Worm (Caenorhabditis elegans) whole organism, L4 larva: ENCODE results near the gene F21D5.5.

Experiments
- D1046.2 ChIP-seq: fragments of 200-800 bp; sonication (Bioruptor generic); IDR thresholded peaks from 2 replicates; pipeline ENCODE4 v1.3.6; 2022; ENCODE audit warnings: missing genetic modification characterization, missing compliant biosample characterization
- F10B5.3 ChIP-seq: sonication (generic microtip); optimal IDR thresholded peaks from 2 replicates; lab custom pipeline; 2016; ENCODE audit warnings: mild to moderate bottlenecking, missing genetic modification characterization, missing compliant biosample characterization
- F26F4.8 ChIP-seq: fragments of 200-800 bp; sonication (Bioruptor generic); conservative IDR thresholded peaks from 2 replicates; pipeline ENCODE4 v1.3.6; 2022; ENCODE audit warnings: missing genetic modification characterization, missing compliant biosample characterization
- F37D6.2 ChIP-seq: sonication (generic microtip); optimal IDR thresholded peaks from 2 replicates; lab custom pipeline; 2016; ENCODE audit warnings: mild to moderate bottlenecking, missing genetic modification characterization, missing compliant biosample characterization
- F49E8.2 ChIP-seq: sonication (generic microtip); optimal IDR thresholded peaks from 2 replicates; lab custom pipeline; 2016; ENCODE audit warnings: missing compliant biosample characterization, mild to moderate bottlenecking, missing genetic modification characterization, borderline replicate concordance
- R02D3.7 ChIP-seq: fragments of 150-350 bp; sonication (generic microtip); optimal IDR thresholded peaks from 3 replicates; lab custom pipeline; 2014; ENCODE audit warnings: missing biosample characterization, missing genetic modification characterization
- T20F7.1 ChIP-seq: fragments of 200-800 bp; sonication (Bioruptor generic); optimal IDR thresholded peaks from 2 replicates; lab custom pipeline; 2018; ENCODE audit warnings: mild to moderate bottlenecking, missing genetic modification characterization, missing compliant biosample characterization
- Y48G9A.11 ChIP-seq: fragments of 200-800 bp; sonication (Bioruptor generic); IDR thresholded peaks from 2 replicates; pipeline ENCODE4 v1.3.6; 2022; ENCODE audit warnings: missing genetic modification reagents, missing genetic modification characterization, missing compliant biosample characterization
- arid-1 ChIP-seq: fragments of 200-800 bp; sonication (Bioruptor generic); conservative IDR thresholded peaks from 2 replicates; pipeline ENCODE4 v1.3.6; 2022; ENCODE audit warnings: missing genetic modification reagents, missing genetic modification characterization, missing compliant biosample characterization
- ceh-20 ChIP-seq: fragments of 200-800 bp; sonication (Bioruptor generic); IDR thresholded peaks from 2 replicates; pipeline ENCODE4 v1.3.6; 2022; ENCODE audit warnings: missing genetic modification reagents, missing genetic modification characterization, missing compliant biosample characterization
- ceh-28 ChIP-seq: fragments of 150-350 bp; optimal IDR thresholded peaks from 2 replicates; lab custom pipeline; 2014; ENCODE audit warnings: missing biosample characterization, missing genetic modification reagents, missing genetic modification characterization
- ceh-44 ChIP-seq: fragments of 200-800 bp; sonication (Bioruptor generic); IDR thresholded peaks from 2 replicates; pipeline ENCODE4 v1.3.6; 2022; ENCODE audit warnings: missing genetic modification reagents, missing genetic modification characterization, missing compliant biosample characterization
- ces-1 ChIP-seq: fragments of 150-350 bp; sonication (generic microtip); optimal IDR thresholded peaks from 4 replicates; lab custom pipeline; 2014; ENCODE audit warnings: missing biosample characterization, missing genetic modification reagents, missing genetic modification characterization
- ctbp-1 ChIP-seq: fragments of 200-800 bp; sonication (Bioruptor generic); IDR thresholded peaks from 2 replicates; pipeline ENCODE4 v1.3.6; 2022; ENCODE audit warnings: missing genetic modification reagents, missing genetic modification characterization, missing compliant biosample characterization
- daf-19 ChIP-seq: fragments of 200-800 bp; sonication (Bioruptor generic); conservative IDR thresholded peaks from 2 replicates; pipeline ENCODE4 v1.3.6; 2022; ENCODE audit warnings: missing genetic modification characterization, missing compliant biosample characterization
- daf-8 ChIP-seq: fragments of 200-800 bp; sonication (Bioruptor generic); IDR thresholded peaks from 2 replicates; pipeline ENCODE4 v1.3.6; 2022; ENCODE audit warnings: missing genetic modification characterization, missing compliant biosample characterization
- dmd-8 ChIP-seq: fragments of 200-800 bp; sonication (Bioruptor generic); IDR thresholded peaks from 2 replicates; pipeline ENCODE4 v1.3.6; 2022; ENCODE audit warnings: missing genetic modification characterization, missing compliant biosample characterization
- egl-27 ChIP-seq: sonication (generic microtip); optimal IDR thresholded peaks from 3 replicates; lab custom pipeline; 2017; ENCODE audit warnings: missing biosample characterization, missing genetic modification reagents, missing genetic modification characterization
- fos-1 ChIP-seq: fragments of 150-350 bp; optimal IDR thresholded peaks from 2 replicates; lab custom pipeline; 2014; ENCODE audit warnings: missing biosample characterization, missing genetic modification characterization
- hif-1 ChIP-seq, 2 experiments: sonication (generic microtip); optimal IDR thresholded peaks; 2 replicates each; lab custom pipeline; 2016 to 2017; ENCODE audit warnings: missing compliant biosample characterization in 2 of 2, missing genetic modification characterization in 2 of 2, missing genetic modification reagents in 2 of 2, missing genotype in 2 of 2, mild to moderate bottlenecking in 1 of 2
- hmg-1.1 ChIP-seq: fragments of 200-800 bp; sonication (Bioruptor generic); IDR thresholded peaks from 2 replicates; pipeline ENCODE4 v1.3.6; 2022; ENCODE audit warnings: missing genetic modification reagents, missing genetic modification characterization, missing compliant biosample characterization
- jun-1 ChIP-seq: fragments of 150-350 bp; optimal IDR thresholded peaks from 2 replicates; lab custom pipeline; 2014; ENCODE audit warnings: missing biosample characterization, missing genetic modification reagents, missing genetic modification characterization
- lin-1 ChIP-seq: fragments of 200-800 bp; sonication (Bioruptor generic); IDR thresholded peaks from 2 replicates; pipeline ENCODE4 v1.3.6; 2022; ENCODE audit warnings: missing genetic modification reagents, missing genetic modification characterization, missing compliant biosample characterization
- lin-15B ChIP-seq: fragments of 150-350 bp; sonication (generic microtip); optimal IDR thresholded peaks from 3 replicates; lab custom pipeline; 2014; ENCODE audit warnings: missing biosample characterization, missing genetic modification characterization
- lin-29 ChIP-seq: fragments of 200-800 bp; sonication (Bioruptor generic); IDR thresholded peaks from 2 replicates; pipeline ENCODE4 v1.3.6; 2022; ENCODE audit warnings: missing genetic modification reagents, missing genetic modification characterization, missing compliant biosample characterization
- lin-39 ChIP-seq: fragments of 150-350 bp; optimal IDR thresholded peaks from 2 replicates; lab custom pipeline; 2014; ENCODE audit warnings: missing biosample characterization, missing genetic modification reagents, missing genetic modification characterization
- lir-3 ChIP-seq: sonication (generic microtip); optimal IDR thresholded peaks from 2 replicates; lab custom pipeline; 2016; ENCODE audit warnings: mild to moderate bottlenecking, missing genetic modification characterization, missing compliant biosample characterization
- lsy-2 ChIP-seq, 2 experiments: fragments of 150-350 bp in 1 of 2; sonication (generic microtip) in 1 of 2; optimal IDR thresholded peaks; 2 replicates each; lab custom pipeline; 2014 to 2017; ENCODE audit warnings: missing biosample characterization in 2 of 2, missing genetic modification characterization in 2 of 2
- madf-9 ChIP-seq: fragments of 200-800 bp; sonication (Bioruptor generic); conservative IDR thresholded peaks from 2 replicates; pipeline ENCODE4 v1.3.6; 2022; ENCODE audit warnings: missing genetic modification reagents, missing genetic modification characterization, missing compliant biosample characterization
- mdl-1 ChIP-seq, 2 experiments: fragments of 150-350 bp in 1 of 2; sonication (generic microtip) in 1 of 2; optimal IDR thresholded peaks; 2 replicates each; lab custom pipeline; 2014 to 2017; ENCODE audit warnings: missing biosample characterization in 2 of 2, missing genetic modification characterization in 2 of 2
- mdt-29 ChIP-seq: fragments of 200-800 bp; sonication (Bioruptor generic); IDR thresholded peaks from 2 replicates; pipeline ENCODE4 v1.3.6; 2022; ENCODE audit warnings: missing genetic modification reagents, missing genetic modification characterization, missing compliant biosample characterization
- mep-1 ChIP-seq: fragments of 150-350 bp; sonication (generic microtip); optimal IDR thresholded peaks from 3 replicates; lab custom pipeline; 2014; ENCODE audit warnings: missing biosample characterization, missing genetic modification characterization
- nhr-10 ChIP-seq: fragments of 150-350 bp; optimal IDR thresholded peaks from 2 replicates; lab custom pipeline; 2014; ENCODE audit warnings: missing biosample characterization, missing genetic modification characterization
- nhr-111 ChIP-seq: fragments of 200-800 bp; sonication (Bioruptor generic); optimal IDR thresholded peaks from 2 replicates; lab custom pipeline; 2018; ENCODE audit warnings: mild to moderate bottlenecking, missing genetic modification characterization, missing compliant biosample characterization
- nhr-28 ChIP-seq: fragments of 150-350 bp; optimal IDR thresholded peaks from 2 replicates; lab custom pipeline; 2014; ENCODE audit warnings: missing biosample characterization, missing genetic modification characterization
- nhr-41 ChIP-seq: fragments of 200-800 bp; sonication (Bioruptor generic); IDR thresholded peaks from 2 replicates; pipeline ENCODE4 v1.3.6; 2022; ENCODE audit warnings: missing genetic modification reagents, missing genetic modification characterization, missing compliant biosample characterization
- nhr-48 ChIP-seq: sonication (generic microtip); optimal IDR thresholded peaks from 2 replicates; lab custom pipeline; 2016; ENCODE audit warnings: mild to moderate bottlenecking, missing genetic modification characterization, missing compliant biosample characterization
- nhr-76 ChIP-seq: fragments of 150-350 bp; optimal IDR thresholded peaks from 2 replicates; lab custom pipeline; 2014; ENCODE audit warnings: missing biosample characterization, missing genetic modification characterization
- nhr-77 ChIP-seq: fragments of 150-350 bp; optimal IDR thresholded peaks from 2 replicates; lab custom pipeline; 2014; ENCODE audit warnings: missing biosample characterization, missing genetic modification characterization
- pqm-1 ChIP-seq: sonication (generic microtip); optimal IDR thresholded peaks from 2 replicates; lab custom pipeline; 2017; ENCODE audit warnings: missing biosample characterization, missing genetic modification characterization
- rbr-2 ChIP-seq: sonication (generic microtip); optimal IDR thresholded peaks from 2 replicates; lab custom pipeline; 2016; ENCODE audit warnings: missing genotype, missing genetic modification characterization, missing compliant biosample characterization
- sdz-12 ChIP-seq: fragments of 200-800 bp; sonication (Bioruptor generic); optimal IDR thresholded peaks from 2 replicates; lab custom pipeline; 2018; ENCODE audit warnings: mild to moderate bottlenecking, missing genetic modification characterization, missing compliant biosample characterization
- spr-1 ChIP-seq: sonication (generic microtip); optimal IDR thresholded peaks from 2 replicates; lab custom pipeline; 2016; ENCODE audit warnings: mild to moderate bottlenecking, missing genetic modification characterization, missing compliant biosample characterization
- spr-3 ChIP-seq: fragments of 200-800 bp; sonication (Bioruptor generic); optimal IDR thresholded peaks from 2 replicates; lab custom pipeline; 2018; ENCODE audit warnings: mild to moderate bottlenecking, missing genetic modification characterization, missing compliant biosample characterization
- tag-97 ChIP-seq: fragments of 200-800 bp; sonication (Bioruptor generic); IDR thresholded peaks from 2 replicates; pipeline ENCODE4 v1.3.6; 2022; ENCODE audit warnings: missing genetic modification characterization, missing compliant biosample characterization
- tra-1 ChIP-seq: fragments of 200-800 bp; sonication (Bioruptor generic); IDR thresholded peaks from 2 replicates; pipeline ENCODE4 v1.3.6; 2022; ENCODE audit warnings: missing genetic modification reagents, missing genetic modification characterization, missing compliant biosample characterization
- unc-62 ChIP-seq, 3 experiments: fragments of 150-350 bp in 1 of 3; sonication (generic microtip); optimal IDR thresholded peaks in 2 of 3; peaks in 1 of 3; 1 replicate in 1 of 3; 2 replicates in 2 of 3; lab custom pipeline; 2014 to 2017; ENCODE audit warnings: missing biosample characterization in 3 of 3, missing genetic modification characterization in 3 of 3, missing genetic modification reagents in 3 of 3, missing genotype in 1 of 3
- zfp-3 ChIP-seq: fragments of 200-800 bp; sonication (Bioruptor generic); conservative IDR thresholded peaks from 2 replicates; pipeline ENCODE4 v1.3.6; 2022; ENCODE audit warnings: missing genetic modification reagents, missing genetic modification characterization, missing compliant biosample characterization
- zip-11 ChIP-seq: fragments of 200-800 bp; sonication (Bioruptor generic); IDR thresholded peaks from 2 replicates; pipeline ENCODE4 v1.3.6; 2022; ENCODE audit warnings: missing genetic modification characterization, missing compliant biosample characterization
- zip-2 ChIP-seq: fragments of 150-350 bp; optimal IDR thresholded peaks from 2 replicates; lab custom pipeline; 2014; ENCODE audit warnings: missing biosample characterization, missing genetic modification characterization
- ztf-7 ChIP-seq: fragments of 150-350 bp; optimal IDR thresholded peaks from 2 replicates; lab custom pipeline; 2014; ENCODE audit warnings: missing biosample characterization, missing genetic modification characterization

F21D5.5 gene

ce11 chrIV:8687605-8688191, 51.5 kb downstream of the F21D5.5 start, which contains the start of gene snrp-3 (continued):
- TF ChIP-seq daf-19 (GFP tag; lab: Robert Waterston, UW) (no peak), tra-1 (GFP tag; lab: Robert Waterston, UW) (no peak), nhr-41 (GFP tag; lab: Robert Waterston, UW) (no peak), zip-2 (tag; lab: Kevin White, UChicago) (peak; percentile 47), pqm-1 (tag; lab: Kevin White, UChicago) (peak; percentile 6), T20F7.1 (GFP tag; lab: Kevin White, UChicago) (peak; percentile 83), lsy-2 (tag; optimal IDR thresholded peaks at IDR 0.05; lab: Kevin White, UChicago) (peak in 1 of 2 experiments; percentile 94), F10B5.3 (tag; lab: Kevin White, UChicago) (peak; percentile 72), nhr-48 (tag; lab: Kevin White, UChicago) (peak; percentile 54), nhr-76 (no peak), zfp-3 (GFP tag; lab: Robert Waterston, UW) (0 out of 2 replicates have a peak, but pooled peaks have one; percentile 60), nhr-10 (tag; lab: Kevin White, UChicago) (no peak), egl-27 (tag; lab: Kevin White, UChicago) (no peak), F37D6.2 (tag; lab: Kevin White, UChicago) (peak; percentile 49), ztf-7 (no peak), spr-3 (GFP tag; lab: Kevin White, UChicago) (no peak), ces-1 (GFP tag; lab: Kevin White, UChicago) (no peak), F49E8.2 (tag; lab: Kevin White, UChicago) (no peak), hif-1 (tag; optimal IDR thresholded peaks at IDR 0.05; lab: Kevin White, UChicago) (peak in 1 of 2 experiments; percentile 9), lin-39 (tag; lab: Kevin White, UChicago) (no peak), nhr-77 (peak; percentile 45), F26F4.8 (GFP tag; lab: Robert Waterston, UW) (no peak), sdz-12 (GFP tag; lab: Kevin White, UChicago) (no peak), lin-1 (GFP tag; lab: Robert Waterston, UW) (no peak), mdl-1 (tag; optimal IDR thresholded peaks at IDR 0.05; lab: Kevin White, UChicago) (peak in 1 of 2 experiments; percentile 92), ctbp-1 (no peak), unc-62 (GFP tag; optimal IDR thresholded peaks at IDR 0.05 in 1 of 2; lab: Kevin White, UChicago) (peak in 1 of 2 experiments; percentile 93), unc-62 (tag; optimal IDR thresholded peaks at IDR 0.05; lab: Kevin White, UChicago) (no peak), lin-15B (tag; lab: Kevin White, UChicago) (peak; percentile 52), ceh-20 (no peak), rbr-2 (peak; percentile 64), ceh-44 (no peak), mep-1 (peak; percentile 87), madf-9 (GFP tag; lab: Robert Waterston, UW) (no peak), R02D3.7 (no peak), lir-3 (tag; lab: Kevin White, UChicago) (no peak), Y48G9A.11 (GFP tag; lab: Robert Waterston, UW) (0 out of 2 replicates have a peak, but pooled peaks have one; percentile 26), daf-8 (no peak), hmg-1.1 (no peak; the same call in 1 of the 2 replicates), spr-1 (tag; lab: Kevin White, UChicago) (no peak), arid-1 (GFP tag; lab: Robert Waterston, UW) (0 out of 2 replicates have a peak, but pooled peaks have one; percentile 20), zip-11 (GFP tag; lab: Robert Waterston, UW) (no peak), fos-1 (tag; lab: Kevin White, UChicago) (no peak), lin-29 (no peak; the same call in 1 of the 2 replicates), tag-97 (GFP tag; lab: Robert Waterston, UW) (no peak), nhr-111 (GFP tag; lab: Kevin White, UChicago) (no peak), nhr-28 (tag; lab: Kevin White, UChicago) (peak; percentile 42), jun-1 (tag; lab: Kevin White, UChicago) (peak; percentile 3), dmd-8 (GFP tag; lab: Robert Waterston, UW) (no peak), mdt-29 (GFP tag; lab: Robert Waterston, UW) (no peak), D1046.2 (GFP tag; lab: Robert Waterston, UW) (no peak), ceh-28 (no peak)
